Worm (Caenorhabditis elegans): ENCODE data around the gene srt-40.

- TF ChIP-seq nhr-12 (tag; optimal IDR thresholded peaks at IDR 0.05): no peak
- no peak for TF ChIP-seq nhr-28 (tag; optimal IDR thresholded peaks at IDR 0.05)
- no peak for TF ChIP-seq nhr-237 (tag; optimal IDR thresholded peaks at IDR 0.05)
- no peak for TF ChIP-seq ztf-11 (tag; optimal IDR thresholded peaks at IDR 0.05)
- no peak for TF ChIP-seq lin-32 (GFP tag; optimal IDR thresholded peaks at IDR 0.05)
- TF ChIP-seq tbx-8 (GFP tag; optimal IDR thresholded peaks at IDR 0.05): no peak
- no peak for TF ChIP-seq pha-4 (tag; optimal IDR thresholded peaks at IDR 0.05)
- no peak for TF ChIP-seq lin-13 (tag; optimal IDR thresholded peaks at IDR 0.05)
- TF ChIP-seq mep-1 (tag; optimal IDR thresholded peaks at IDR 0.05): no peak
- no peak for TF ChIP-seq elt-3 (tag; optimal IDR thresholded peaks at IDR 0.05)
- TF ChIP-seq snpc-4 (tag; optimal IDR thresholded peaks at IDR 0.05): no peak
- TF ChIP-seq ceh-43 (GFP tag; optimal IDR thresholded peaks at IDR 0.05): no peak
Measured at ce11 chrV:2175242-2175641, 30.8 kb downstream of the srt-40 start, which contains the start of gene C45H4.18.
